Fruit fly (Drosophila melanogaster) whole organism, embryonic: Measurements from ENCODE around the gene Dtg.
A peak's percentile ranks its signal among the peaks of the same experiment; 100 is the strongest.

Experiments
- Abd-B ChIP-seq: fragments of 200-800 bp; sonication (Bioruptor generic); optimal IDR thresholded peaks from 2 replicates; lab custom pipeline; 2018; ENCODE audit warnings: missing biosample characterization, mild to moderate bottlenecking, missing genetic modification characterization, moderate library complexity
- CG2678 ChIP-seq: fragments of 200-800 bp; sonication (Bioruptor generic); optimal IDR thresholded peaks from 3 replicates; lab custom pipeline; 2019; ENCODE audit warnings: missing biosample characterization, mild to moderate bottlenecking, missing genetic modification characterization, moderate library complexity
- CG3281 ChIP-seq: fragments of 200-800 bp; sonication (Bioruptor generic); optimal IDR thresholded peaks from 3 replicates; lab custom pipeline; 2017; ENCODE audit warnings: missing biosample characterization, mild to moderate bottlenecking, missing genetic modification characterization
- CG33213 ChIP-seq: fragments of 200-800 bp; sonication (Bioruptor generic); optimal IDR thresholded peaks from 3 replicates; lab custom pipeline; 2016; ENCODE audit warnings: missing biosample characterization, missing genetic modification characterization
- CG5180 ChIP-seq: fragments of 200-800 bp; sonication (Bioruptor generic); optimal IDR thresholded peaks from 3 replicates; lab custom pipeline; 2017; ENCODE audit warnings: missing biosample characterization, missing genetic modification characterization, mild to moderate bottlenecking, moderate library complexity, missing genetic modification reagents
- Jarid2 ChIP-seq: fragments of 200-800 bp; sonication (Bioruptor generic); optimal IDR thresholded peaks from 3 replicates; lab custom pipeline; 2017; ENCODE audit warnings: mild to moderate bottlenecking, missing biosample characterization, missing genetic modification reagents, missing genetic modification characterization
- Lpt ChIP-seq: fragments of >200 bp; optimal IDR thresholded peaks from 2 replicates; lab custom pipeline; 2018; ENCODE audit warnings: missing biosample characterization, missing genetic modification characterization
- MTF-1 ChIP-seq: fragments of 200-800 bp; sonication (Bioruptor generic); optimal IDR thresholded peaks from 2 replicates; lab custom pipeline; 2018; ENCODE audit warnings: missing biosample characterization, mild to moderate bottlenecking, missing genetic modification characterization, borderline replicate concordance
- bsh ChIP-seq, 2 experiments: fragments of 200-800 bp; sonication (Bioruptor generic); optimal IDR thresholded peaks; 2 replicates each; lab custom pipeline; 2017 to 2018; ENCODE audit warnings: mild to moderate bottlenecking in 2 of 2, missing biosample characterization in 2 of 2, missing genetic modification characterization in 2 of 2, moderate library complexity in 1 of 2
- chn ChIP-seq: fragments of 200-800 bp; sonication (Bioruptor generic); optimal IDR thresholded peaks from 2 replicates; lab custom pipeline; 2016; ENCODE audit warnings: missing biosample characterization, missing genetic modification characterization
- phol ChIP-seq: fragments of 200-800 bp; sonication (Bioruptor generic); optimal IDR thresholded peaks from 3 replicates; lab custom pipeline; 2018; ENCODE audit warnings: missing biosample characterization, mild to moderate bottlenecking, missing genetic modification characterization, moderate library complexity
- psq ChIP-seq: fragments of 200-800 bp; sonication (Bioruptor generic); optimal IDR thresholded peaks from 2 replicates; lab custom pipeline; 2017; ENCODE audit warnings: missing biosample characterization, missing genetic modification characterization
- sr ChIP-seq: fragments of 200-800 bp; sonication (Bioruptor generic); IDR thresholded peaks from 3 replicates; pipeline ENCODE4 v1.3.6; 2022; ENCODE audit warnings: missing biosample characterization, missing genetic modification characterization

DNA sequence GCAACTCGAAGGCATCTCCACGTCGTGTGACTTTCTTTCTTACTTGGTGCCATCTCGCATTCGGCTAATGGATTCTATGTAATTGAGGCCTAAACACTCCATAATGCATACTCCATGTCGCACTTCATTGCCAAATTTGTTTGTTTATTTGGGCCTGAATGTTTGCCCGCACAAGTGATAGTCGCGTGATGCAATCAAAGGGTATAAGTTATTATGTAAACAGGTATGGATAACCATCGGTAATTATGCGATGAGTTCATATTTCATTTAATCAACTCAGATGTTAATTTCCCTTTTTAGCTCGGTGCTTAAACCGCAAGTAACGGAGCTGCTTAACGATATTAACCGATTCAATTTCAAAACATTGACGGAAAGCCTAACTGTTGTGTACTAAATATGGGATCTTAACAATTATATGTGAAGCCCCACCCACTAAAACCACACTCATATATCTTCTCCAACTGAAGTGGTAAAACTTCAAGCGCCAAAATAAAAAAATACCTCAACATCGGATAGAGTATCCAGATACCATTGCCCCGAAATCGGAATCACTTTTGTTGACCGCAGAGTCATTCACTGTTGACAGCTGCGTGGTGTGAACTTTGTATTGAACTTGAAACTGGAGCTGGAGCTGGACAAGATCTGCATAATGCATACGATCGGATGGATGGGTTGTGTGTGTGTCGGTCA is 3.1 kb upstream of the Dtg start:
- TF ChIP-seq psq (GFP tag; lab: Kevin White, UChicago) (no peak), sr (no peak), phol (tag; lab: Kevin White, UChicago) (peak; percentile 6), Abd-B (GFP tag; lab: Kevin White, UChicago) (no peak), chn (GFP tag; lab: Kevin White, UChicago) (no peak), CG5180 (GFP tag; lab: Kevin White, UChicago) (no peak), Jarid2 (GFP tag; lab: Kevin White, UChicago) (no peak), bsh (GFP tag; optimal IDR thresholded peaks at IDR 0.05; lab: Kevin White, UChicago) (no peak), CG33213 (GFP tag; lab: Kevin White, UChicago) (no peak), CG3281 (GFP tag; lab: Kevin White, UChicago) (no peak), CG2678 (tag; lab: Kevin White, UChicago) (peak; percentile 29), MTF-1 (GFP tag; lab: Kevin White, UChicago) (no peak), Lpt (GFP tag; lab: Kevin White, UChicago) (no peak)
